Fruit fly (Drosophila melanogaster) whole organism, larva: ENCODE results near the gene CkIIalpha-i3.

Experiments
- noc ChIP-seq: fragments of 200-800 bp; sonication (Bioruptor generic); optimal IDR thresholded peaks from 3 replicates; lab custom pipeline; 2019; ENCODE audit warnings: missing biosample characterization, mild to moderate bottlenecking, missing genetic modification characterization, moderate library complexity

The CkIIalpha-i3 gene

dm6 chr3L:692699-693098, 17.7 kb downstream of the CkIIalpha-i3 start, which contains the start of gene Vti1a:
Gene Vti1a (minus strand): TSS chr3L:692919.
- TF ChIP-seq noc (tag; lab: Kevin White, UChicago) = no peak

DNA sequence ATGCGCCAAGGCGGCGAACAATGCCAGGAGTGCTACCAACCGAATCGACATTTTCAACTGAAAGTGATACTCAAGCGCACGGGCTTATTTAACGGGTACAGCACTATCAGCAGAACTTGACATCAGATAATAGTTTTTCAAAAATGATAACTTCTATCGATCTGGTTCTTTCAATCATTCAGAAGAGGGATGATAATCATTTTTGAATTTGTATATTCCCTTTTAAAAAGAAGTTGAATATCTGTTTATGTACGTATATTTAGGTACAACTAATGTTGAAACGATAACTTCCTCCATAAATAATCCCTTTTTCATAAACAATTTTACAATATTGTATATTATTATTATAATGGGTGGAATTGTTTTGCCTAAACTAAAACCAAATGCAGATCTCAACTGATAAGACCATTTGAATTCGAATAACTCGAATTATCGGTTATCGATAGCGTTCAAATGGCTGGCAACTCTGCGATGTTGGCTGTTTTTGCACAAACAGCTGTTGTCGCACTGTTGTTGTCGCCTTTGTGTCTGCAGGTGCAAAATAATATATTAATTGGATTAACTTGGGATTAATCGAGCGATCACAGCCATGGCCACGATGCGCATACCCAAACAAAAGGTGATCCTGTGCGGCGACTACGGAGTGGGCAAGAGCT, 20.2 kb downstream of the CkIIalpha-i3 start, which contains the start of the genes CG32483 and RabX6:
TSS of gene CG32483 (minus strand) at position 51 of the 656 bp plus-strand sequence.
TSS of gene RabX6 (plus strand) at position 487 of the 656 bp plus-strand sequence.
- no peak for TF ChIP-seq noc (tag; lab: Kevin White, UChicago)

- peak; percentile 21 for TF ChIP-seq noc (tag; lab: Kevin White, UChicago)
Observed at dm6 chr3L:687858-688257, 22.5 kb downstream of the CkIIalpha-i3 start, which contains the start of gene hiro. Gene hiro (minus strand): TSS chr3L:687958.

DNA sequence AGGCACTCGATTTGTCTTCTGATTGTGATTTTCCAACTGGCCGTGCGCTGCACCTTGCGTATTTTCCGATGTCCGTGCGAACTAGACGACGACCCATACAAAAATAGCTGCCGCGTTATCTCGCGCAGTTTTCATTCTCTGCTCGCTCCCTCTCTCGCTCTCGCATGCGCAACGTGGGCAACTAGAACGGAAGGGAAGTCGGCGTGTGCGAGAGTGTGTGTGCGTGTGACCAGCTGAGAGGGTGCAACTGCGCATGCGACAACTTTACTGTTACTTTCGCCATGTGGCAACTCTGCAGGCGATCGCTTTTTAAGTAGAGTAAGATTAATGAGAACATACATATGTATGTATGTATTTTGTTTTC, 25.0 kb downstream of the CkIIalpha-i3 start, which contains the start of gene ebd1:
TSS of gene ebd1 (minus strand) at position 109 of the 364 bp plus-strand sequence.
- TF ChIP-seq noc (tag; lab: Kevin White, UChicago) = no peak

DNA sequence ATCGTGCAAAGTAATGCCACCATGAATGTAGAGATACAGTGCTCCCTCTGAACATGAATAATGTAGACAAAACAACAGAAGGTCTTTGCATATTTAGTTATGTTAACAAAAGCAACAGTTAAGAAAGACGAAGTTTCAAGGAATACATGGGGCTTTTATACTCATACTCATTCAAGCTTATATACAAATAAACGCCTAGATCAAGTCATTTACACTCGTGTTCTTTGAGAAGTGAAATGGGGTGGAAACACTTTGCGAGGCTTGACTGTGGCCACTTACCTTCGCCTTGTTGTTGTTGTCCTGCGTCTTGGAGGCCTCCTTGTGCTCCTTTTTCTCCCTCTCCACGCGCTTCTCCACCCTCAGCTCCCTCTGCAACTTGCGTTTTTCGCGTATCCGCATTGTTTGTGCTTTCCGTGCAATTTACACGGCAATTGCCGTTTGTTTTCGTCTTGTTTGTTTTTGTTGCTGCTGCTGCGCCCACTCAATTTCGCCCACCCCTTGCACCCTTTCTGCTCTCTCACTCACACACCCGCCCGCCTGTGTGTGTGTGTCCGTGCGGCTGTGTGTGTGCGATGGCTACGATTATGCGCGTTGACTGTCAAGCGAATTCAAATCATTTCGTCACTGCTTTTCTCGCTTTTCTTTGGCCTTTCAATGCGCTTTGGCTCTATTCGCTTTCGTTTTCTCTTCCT, 25.5 kb downstream of the CkIIalpha-i3 start:
- no peak for TF ChIP-seq noc (tag; lab: Kevin White, UChicago)

- TF ChIP-seq noc (tag; lab: Kevin White, UChicago) = no peak
Observed at dm6 chr3L:682420-682882, 28.0 kb downstream of the CkIIalpha-i3 start, which contains the start of gene CG3386. Gene CG3386 (minus strand): TSS chr3L:682470.

- no peak for TF ChIP-seq noc (tag; lab: Kevin White, UChicago)
Observed at dm6 chr3L:681793-682369, 28.5 kb downstream of the CkIIalpha-i3 start.

- peak; percentile 72 for TF ChIP-seq noc (tag; lab: Kevin White, UChicago)
Observed at dm6 chr3L:680258-680657, 30.1 kb downstream of the CkIIalpha-i3 start, which contains the start of gene CG17129. Gene CG17129 (minus strand): TSS chr3L:680326.

DNA sequence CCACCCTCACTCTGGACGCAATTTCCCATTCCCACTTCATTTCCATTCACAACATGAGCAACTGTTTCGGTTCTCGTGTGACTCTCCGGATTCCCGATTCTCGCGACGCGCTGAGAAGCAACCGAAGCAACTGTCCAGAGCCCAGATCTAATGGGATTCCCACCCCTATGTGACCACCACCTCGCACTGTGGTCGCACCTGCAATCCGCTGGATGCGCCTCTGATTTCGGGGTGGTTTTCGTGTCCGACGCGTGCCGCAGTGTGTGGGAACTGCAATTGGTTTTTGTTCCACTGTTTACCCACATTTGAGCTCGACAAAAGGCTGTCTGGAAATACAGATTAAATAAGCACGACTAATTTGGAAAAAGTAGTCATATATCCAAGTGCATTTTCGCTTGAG, 34.6 kb downstream of the CkIIalpha-i3 start:
- no peak for TF ChIP-seq noc (tag; lab: Kevin White, UChicago)

dm6 chr3L:673324-673723, 37.1 kb downstream of the CkIIalpha-i3 start:
- no peak for TF ChIP-seq noc (tag; lab: Kevin White, UChicago)

DNA sequence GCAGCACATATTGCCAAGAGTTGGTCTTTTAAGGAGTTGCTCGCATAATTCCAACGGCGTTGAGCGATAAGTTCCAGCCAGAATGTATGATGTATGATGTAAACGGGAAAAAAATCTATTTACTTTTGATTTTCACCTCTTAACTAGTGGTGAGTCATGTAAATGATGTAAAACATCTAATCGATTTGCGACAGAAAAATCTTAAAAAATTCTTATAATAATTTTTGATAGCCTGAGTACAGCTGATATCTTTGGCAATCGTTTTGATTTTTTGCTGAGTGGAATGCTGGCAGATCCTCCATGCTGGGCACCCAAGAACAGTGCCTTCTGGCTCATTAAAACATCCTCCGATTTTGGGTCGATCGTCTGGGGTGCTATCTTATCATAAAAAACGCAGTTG, 43.9 kb downstream of the CkIIalpha-i3 start:
- TF ChIP-seq noc (tag; lab: Kevin White, UChicago) = no peak

DNA sequence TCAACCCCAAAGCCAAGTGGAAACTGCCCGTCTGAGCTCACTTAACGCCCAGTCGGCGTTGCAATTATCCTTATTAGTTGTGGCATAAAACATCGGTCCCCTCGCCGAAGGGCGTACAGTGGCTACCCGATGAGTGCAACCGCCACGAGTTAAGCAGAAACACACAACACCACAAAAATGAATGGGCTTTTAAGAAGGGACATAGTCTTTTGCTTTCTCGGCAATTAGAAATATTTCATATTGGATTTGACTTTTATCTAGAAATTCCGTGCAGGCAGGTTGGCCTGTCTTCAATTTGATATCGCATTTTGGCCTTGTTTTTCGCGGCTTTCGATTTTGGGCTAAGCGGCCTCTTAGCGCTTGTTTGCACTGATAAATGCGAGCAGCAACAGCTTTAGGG, 46.5 kb downstream of the CkIIalpha-i3 start:
- no peak for TF ChIP-seq noc (tag; lab: Kevin White, UChicago)

dm6 chr3L:660314-661075, 49.9 kb downstream of the CkIIalpha-i3 start:
- no peak for TF ChIP-seq noc (tag; lab: Kevin White, UChicago)
